Worm (Caenorhabditis elegans): Measurements from ENCODE around the gene F53F4.15.

F53F4.15 gene

DNA sequence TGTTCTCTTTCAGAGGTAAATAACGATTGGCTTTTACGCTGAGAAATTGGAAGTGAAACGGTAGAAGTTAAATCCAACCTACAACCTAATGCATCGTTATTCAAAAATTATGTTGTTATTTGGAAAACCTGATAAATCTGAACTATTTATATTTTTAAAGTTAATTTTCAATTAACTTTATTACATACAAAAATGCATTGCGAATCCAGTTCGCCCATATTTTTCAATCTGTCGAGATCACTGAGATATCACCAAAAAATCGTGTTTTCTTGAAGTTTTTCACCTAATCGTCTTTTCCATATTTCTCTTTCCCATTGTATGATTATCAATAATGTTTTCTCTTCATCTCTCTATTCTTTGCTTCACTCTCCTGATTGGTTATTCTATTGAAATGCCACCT lies at the start of gene F53F4.15:
TSS of gene F53F4.15 (plus strand) at position 301 of the 400 bp plus-strand sequence.
- TF ChIP-seq sdz-38 (tag; optimal IDR thresholded peaks at IDR 0.05) (no peak), lag-1 (GFP tag; IDR thresholded peaks at IDR 0.05) (no peak), ztf-3 (GFP tag; optimal IDR thresholded peaks at IDR 0.05) (no peak), madf-8 (GFP tag; conservative IDR thresholded peaks at IDR 0.05) (no peak), C17E4.6 (GFP tag; IDR thresholded peaks at IDR 0.05) (no peak), F57C9.4 (tag; optimal IDR thresholded peaks at IDR 0.05) (no peak), unc-130 (GFP tag; optimal IDR thresholded peaks at IDR 0.05) (no peak), chd-7 (tag; optimal IDR thresholded peaks at IDR 0.05) (no peak), tbx-9 (tag; optimal IDR thresholded peaks at IDR 0.05; ENCODE audit: borderline replicate concordance) (no peak), cebp-2 (GFP tag; IDR thresholded peaks at IDR 0.05) (no peak), attf-6 (GFP tag; IDR thresholded peaks at IDR 0.05) (no peak), aptf-3 (GFP tag; IDR thresholded peaks at IDR 0.05) (no peak), ztf-25 (GFP tag; IDR thresholded peaks at IDR 0.05) (no peak), ceh-79 (tag; optimal IDR thresholded peaks at IDR 0.05) (no peak), F49E8.2 (tag; optimal IDR thresholded peaks at IDR 0.05; ENCODE audit: insufficient read depth) (no peak), nhr-27 (tag; optimal IDR thresholded peaks at IDR 0.05) (no peak), ets-4 (GFP tag; optimal IDR thresholded peaks at IDR 0.05) (no peak), hlh-26 (GFP tag; conservative IDR thresholded peaks at IDR 0.05) (no peak), tlf-1 (GFP tag; optimal IDR thresholded peaks at IDR 0.05) (no peak), hsf-1 (GFP tag; IDR thresholded peaks at IDR 0.05) (no peak)

ce11 chrV:13571714-13572258 lies 49.0 kb upstream of the F53F4.15 start, which contains the start of gene C50B8.4:
C50B8.4 (plus strand) TSS chrV:13572012.
- TF ChIP-seq egrh-3 (GFP tag; IDR thresholded peaks at IDR 0.05) (no peak), snpc-4 (GFP tag; optimal IDR thresholded peaks at IDR 0.05) (no peak), snpc-4 (tag; optimal IDR thresholded peaks at IDR 0.05) (peak in 1 of 4 experiments; percentile 8), madf-8 (GFP tag; conservative IDR thresholded peaks at IDR 0.05) (no peak), nhr-80 (tag; optimal IDR thresholded peaks at IDR 0.05) (peak; percentile 75), K11D2.4 (GFP tag; IDR thresholded peaks at IDR 0.05) (no peak), attf-6 (GFP tag; IDR thresholded peaks at IDR 0.05) (no peak)

DNA sequence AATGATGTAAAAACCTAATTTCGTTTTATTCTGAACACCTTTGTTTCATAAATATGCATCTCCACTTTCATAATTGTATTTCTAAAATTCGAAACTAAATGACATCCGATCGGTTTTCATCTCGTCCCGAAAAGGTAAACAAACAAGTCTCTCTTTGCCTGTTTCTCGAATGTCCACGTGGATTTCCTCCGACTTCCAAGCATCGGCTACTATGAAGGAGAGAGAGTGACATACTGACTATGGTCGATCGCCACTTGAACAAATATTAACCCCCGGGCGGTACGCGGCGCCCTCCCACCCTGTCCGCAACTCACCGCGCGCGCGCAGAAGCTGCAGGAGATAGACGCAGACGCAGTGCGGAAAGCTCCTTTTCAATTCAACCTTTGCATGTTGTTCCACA lies 44.9 kb upstream of the F53F4.15 start:
- TF ChIP-seq hsf-1 (GFP tag; IDR thresholded peaks at IDR 0.05) = 0 out of 2 replicates have a peak, but pooled peaks have one; percentile 9
- TF ChIP-seq hrde-1 (tag; optimal IDR thresholded peaks at IDR 0.05; ENCODE audit: borderline replicate concordance) = no peak
- TF ChIP-seq attf-3 (GFP tag; conservative IDR thresholded peaks at IDR 0.05) = no peak
- TF ChIP-seq tbx-9 (tag; optimal IDR thresholded peaks at IDR 0.05; ENCODE audit: borderline replicate concordance) = no peak

ce11 chrV:13576828-13577227 lies 43.9 kb upstream of the F53F4.15 start:
- TF ChIP-seq nhr-80 (tag; optimal IDR thresholded peaks at IDR 0.05) (peak; percentile 17), ama-1 (optimal IDR thresholded peaks at IDR 0.05) (no peak), ama-1 (GFP tag; optimal IDR thresholded peaks at IDR 0.05) (no peak)

DNA sequence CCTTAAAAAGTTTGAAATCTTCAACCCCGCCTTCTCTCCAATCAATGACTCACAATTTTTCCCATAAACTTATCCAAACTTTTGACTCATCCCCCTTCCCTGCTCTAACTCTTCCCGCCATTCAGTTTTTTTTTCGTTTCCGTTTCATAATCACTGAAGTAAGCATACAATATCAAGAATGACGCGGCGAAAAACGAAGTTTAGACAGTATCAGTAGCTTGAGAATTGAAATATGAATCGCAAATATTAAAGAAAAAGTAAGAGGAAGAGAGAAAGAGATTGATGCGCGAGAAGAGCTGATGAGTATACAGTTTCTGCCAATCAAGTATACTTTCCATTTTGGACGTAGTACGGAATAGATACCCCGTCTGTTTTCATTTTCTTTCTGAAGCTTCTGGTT lies 43.3 kb upstream of the F53F4.15 start:
- no peak for TF ChIP-seq ekl-4 (GFP tag; IDR thresholded peaks at IDR 0.05)
- TF ChIP-seq madf-6 (GFP tag; IDR thresholded peaks at IDR 0.05) = no peak
- no peak for TF ChIP-seq lin-35 (GFP tag; optimal IDR thresholded peaks at IDR 0.05)
- TF ChIP-seq rpc-1 (optimal IDR thresholded peaks at IDR 0.05) = no peak
- TF ChIP-seq rpc-1 (tag; optimal IDR thresholded peaks at IDR 0.05) = no peak
- TF ChIP-seq madf-8 (GFP tag; conservative IDR thresholded peaks at IDR 0.05) = no peak
- no peak for TF ChIP-seq dox-1 (GFP tag; IDR thresholded peaks at IDR 0.05)
- TF ChIP-seq nhr-80 (tag; optimal IDR thresholded peaks at IDR 0.05) = peak; percentile 75
- no peak for TF ChIP-seq attf-3 (GFP tag; conservative IDR thresholded peaks at IDR 0.05)
- no peak for TF ChIP-seq C17E4.6 (GFP tag; IDR thresholded peaks at IDR 0.05)
